Fruit fly (Drosophila melanogaster): ENCODE data around the gene Hsp23.

Hsp23 gene

dm6 chr3L:9375130-9375529 lies 6.6 kb upstream of the Hsp23 start, which contains the start of gene CG4461:
CG4461 (plus strand) TSS chr3L:9375430.
- TF ChIP-seq nom (GFP tag; optimal IDR thresholded peaks at IDR 0.05) (peak; percentile 13), hkb (optimal IDR thresholded peaks at IDR 0.05) (no peak), hkb (GFP tag; IDR thresholded peaks at IDR 0.05) (no peak)

dm6 chr3L:9376573-9376972 lies 5.1 kb upstream of the Hsp23 start:
- TF ChIP-seq dysf (GFP tag; IDR thresholded peaks at IDR 0.05) (no peak), ken (GFP tag; IDR thresholded peaks at IDR 0.05) (0 out of 3 replicates have a peak, but pooled peaks have one; percentile 14), Med (GFP tag) (peak; percentile 56), Mrtf (GFP tag; IDR thresholded peaks at IDR 0.05) (0 out of 3 replicates have a peak, but pooled peaks have one; percentile 39)

- TF ChIP-seq NK7.1 (GFP tag; optimal IDR thresholded peaks at IDR 0.05) (peak; percentile 70), fd102C (GFP tag; optimal IDR thresholded peaks at IDR 0.05) (peak; percentile 27), CG5180 (GFP tag; optimal IDR thresholded peaks at IDR 0.05) (peak; percentile 54), zen (tag; optimal IDR thresholded peaks at IDR 0.05) (peak; percentile 24), CkIIα-i1 (GFP tag; IDR thresholded peaks at IDR 0.05) (no peak), CG3407 (GFP tag; optimal IDR thresholded peaks at IDR 0.05) (peak; percentile 78), Nf-YA (GFP tag; IDR thresholded peaks at IDR 0.05) (peak; percentile 40; the same call in 1 of the 2 replicates), Six4 (GFP tag; optimal IDR thresholded peaks at IDR 0.05) (peak; percentile 69), CG10147 (GFP tag; optimal IDR thresholded peaks at IDR 0.05) (peak; percentile 74), pita (GFP tag; optimal IDR thresholded peaks at IDR 0.05) (no peak), CG12236 (GFP tag; optimal IDR thresholded peaks at IDR 0.05) (peak; percentile 69), CG30403 (GFP tag; optimal IDR thresholded peaks at IDR 0.05) (peak; percentile 89), CG17186 (GFP tag; optimal IDR thresholded peaks at IDR 0.05) (no peak), Opbp (GFP tag; IDR thresholded peaks at IDR 0.05; ENCODE audit: partially characterized antibody) (no peak), wdn (GFP tag; IDR thresholded peaks at IDR 0.05) (peak; percentile 81), cato (GFP tag; optimal IDR thresholded peaks at IDR 0.05; ENCODE audit: borderline replicate concordance) (peak; percentile 75), luna (GFP tag; optimal IDR thresholded peaks at IDR 0.05) (peak; percentile 60), Abd-B (GFP tag; optimal IDR thresholded peaks at IDR 0.05) (peak; percentile 37), BEAF-32 (GFP tag; optimal IDR thresholded peaks at IDR 0.05) (no peak), emc (GFP tag; optimal IDR thresholded peaks at IDR 0.05) (peak; percentile 55), gsb-n (tag; optimal IDR thresholded peaks at IDR 0.05) (peak; percentile 84), B-H2 (GFP tag; optimal IDR thresholded peaks at IDR 0.05) (peak; percentile 49), Ets97D (GFP tag; optimal IDR thresholded peaks at IDR 0.05) (peak; percentile 46), Hey (tag; optimal IDR thresholded peaks at IDR 0.05) (no peak), CG2875 (GFP tag; optimal IDR thresholded peaks at IDR 0.05) (peak; percentile 73), CG12744 (GFP tag; optimal IDR thresholded peaks at IDR 0.05) (peak; percentile 58), CG17361 (GFP tag; IDR thresholded peaks at IDR 0.05) (peak; percentile 84), da (GFP tag; optimal IDR thresholded peaks at IDR 0.05) (no peak), croc (GFP tag; conservative IDR thresholded peaks at IDR 0.05) (peak; percentile 55; the same call in 2 of the 3 replicates), CG3995 (GFP tag; optimal IDR thresholded peaks at IDR 0.05) (peak; percentile 12), Sox100B (GFP tag; optimal IDR thresholded peaks at IDR 0.05) (peak; percentile 67), CG2199 (GFP tag; IDR thresholded peaks at IDR 0.05) (0 out of 3 replicates have a peak, but pooled peaks have one; percentile 32), lilli (GFP tag; optimal IDR thresholded peaks at IDR 0.05) (peak; percentile 89), CG31365 (tag; optimal IDR thresholded peaks at IDR 0.05) (peak; percentile 26), CG4820 (GFP tag; optimal IDR thresholded peaks at IDR 0.05) (peak; percentile 67), CG3065 (GFP tag; optimal IDR thresholded peaks at IDR 0.05) (peak; percentile 57), Rfx (GFP tag; IDR thresholded peaks at IDR 0.05) (peak; percentile 83), Med (GFP tag) (peak; percentile 98), CG6854 (GFP tag; optimal IDR thresholded peaks at IDR 0.05) (peak; percentile 73)
These were observed 4.3 kb upstream of the Hsp23 start, which contains the start of gene Hsp26 for dm6 chr3L:9377198-9378035. Hsp26 (minus strand) TSS chr3L:9377427.

All from whole organism, embryonic.